Worm (Caenorhabditis elegans) whole organism, L3 larva: ENCODE measurements around the gene C03G6.21.

Source experiments
- ZK546.5 ChIP-seq: sonication (generic microtip); optimal IDR thresholded peaks from 2 replicates; lab custom pipeline; 2017; ENCODE audit warnings: missing biosample characterization, missing genetic modification characterization
- elt-3 ChIP-seq, 3 experiments: fragments of 150-350 bp in 1 of 3; sonication (generic microtip) in 2 of 3; optimal IDR thresholded peaks; 2 replicates in 2 of 3; 4 replicates in 1 of 3; lab custom pipeline; 2014 to 2017; ENCODE audit warnings: missing biosample characterization in 3 of 3, missing genetic modification characterization in 3 of 3
- fos-1 ChIP-seq: fragments of 150-350 bp; optimal IDR thresholded peaks from 2 replicates; lab custom pipeline; 2014; ENCODE audit warnings: missing biosample characterization, missing genetic modification characterization
- jun-1 ChIP-seq: fragments of 150-350 bp; optimal IDR thresholded peaks from 2 replicates; lab custom pipeline; 2014; ENCODE audit warnings: missing biosample characterization, missing genetic modification reagents, missing genetic modification characterization
- lin-15B ChIP-seq: fragments of 150-350 bp; optimal IDR thresholded peaks from 2 replicates; lab custom pipeline; 2014; ENCODE audit warnings: missing biosample characterization, missing genetic modification characterization
- nfya-1 ChIP-seq: sonication (generic microtip); optimal IDR thresholded peaks from 2 replicates; lab custom pipeline; 2017; ENCODE audit warnings: missing genetic modification characterization, mild to moderate bottlenecking, missing compliant biosample characterization, antibody characterized with exemption, moderate library complexity; ENCODE audit not compliant: insufficient read depth
- nhr-12 ChIP-seq: fragments of 150-350 bp; optimal IDR thresholded peaks from 2 replicates; lab custom pipeline; 2014; ENCODE audit warnings: missing biosample characterization, missing genetic modification characterization
- nhr-25 ChIP-seq: sonication (generic microtip); optimal IDR thresholded peaks from 2 replicates; lab custom pipeline; 2017; ENCODE audit warnings: missing biosample characterization, missing genetic modification characterization
- unc-62 ChIP-seq: fragments of 150-350 bp; sonication (generic microtip); optimal IDR thresholded peaks from 4 replicates; lab custom pipeline; 2014; ENCODE audit warnings: missing biosample characterization, missing genetic modification reagents, missing genetic modification characterization

DNA sequence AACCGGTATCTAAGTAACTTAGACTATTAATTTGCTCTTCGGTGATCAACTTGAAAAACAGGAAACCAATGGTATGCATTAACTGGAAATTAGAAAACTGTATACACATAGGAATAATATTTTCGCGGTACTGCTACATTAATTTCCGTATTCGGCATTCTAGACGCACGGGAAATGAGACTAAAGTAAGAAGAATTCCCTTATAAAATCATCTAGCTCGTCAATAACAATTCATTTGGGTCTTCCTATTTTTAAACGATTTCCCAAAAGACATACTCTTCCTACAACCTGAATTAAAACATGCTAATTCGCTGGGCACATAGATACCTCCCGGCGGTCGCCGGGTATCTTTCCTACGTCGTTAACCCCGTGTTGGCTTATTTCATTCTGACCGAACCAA lies 45.8 kb upstream of the C03G6.21 start, which contains the start of gene srj-13:
- TF ChIP-seq lin-15B (tag; lab: Kevin White, UChicago), result no peak
- no peak for TF ChIP-seq unc-62 (GFP tag; lab: Kevin White, UChicago)
- TF ChIP-seq jun-1 (tag; lab: Kevin White, UChicago), result no peak
- no peak for TF ChIP-seq elt-3 (tag; optimal IDR thresholded peaks at IDR 0.05; lab: Kevin White, UChicago)
- TF ChIP-seq nhr-12 (tag; lab: Kevin White, UChicago), result no peak
- no peak for TF ChIP-seq ZK546.5
- TF ChIP-seq fos-1 (tag; lab: Kevin White, UChicago), result no peak
- no peak for TF ChIP-seq nhr-25
- no peak for TF ChIP-seq nfya-1 (tag; lab: Kevin White, UChicago)
